Worm (Caenorhabditis elegans): Measurements from ENCODE around the gene tsp-1.

DNA sequence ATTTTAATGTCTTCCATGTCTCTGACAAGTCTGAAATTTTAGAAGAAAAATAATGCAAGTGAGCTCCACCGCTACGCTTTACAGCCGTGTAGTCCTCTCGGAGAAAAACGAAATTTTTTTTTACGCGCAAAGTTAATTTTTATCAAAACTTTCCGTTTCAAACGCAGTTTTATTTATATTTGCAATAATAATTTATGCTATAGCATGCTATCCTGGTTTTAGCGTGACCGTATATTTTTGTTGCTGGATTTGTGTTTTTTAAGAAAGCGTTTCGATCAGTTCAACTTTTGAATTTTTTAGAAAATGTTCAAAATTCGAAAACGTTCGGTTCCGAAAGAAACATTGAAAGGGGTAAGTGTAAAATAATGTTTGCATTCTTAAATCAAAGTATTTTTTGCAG is 47.5 kb downstream of the tsp-1 start, which contains the start of gene C50C3.1:
- no peak for TF ChIP-seq tra-1 (GFP tag; IDR thresholded peaks at IDR 0.05)
- no peak for TF ChIP-seq tag-97 (GFP tag; IDR thresholded peaks at IDR 0.05)
- no peak for TF ChIP-seq pqm-1 (tag; optimal IDR thresholded peaks at IDR 0.05)
- no peak for TF ChIP-seq daf-19 (GFP tag; conservative IDR thresholded peaks at IDR 0.05)
- no peak for TF ChIP-seq F44E2.7 (GFP tag; IDR thresholded peaks at IDR 0.05)
- TF ChIP-seq dmd-6 (GFP tag; IDR thresholded peaks at IDR 0.05) = no peak
